Worm (Caenorhabditis elegans): ENCODE data around the gene Y57G7A.3.

The Y57G7A.3 gene

DNA sequence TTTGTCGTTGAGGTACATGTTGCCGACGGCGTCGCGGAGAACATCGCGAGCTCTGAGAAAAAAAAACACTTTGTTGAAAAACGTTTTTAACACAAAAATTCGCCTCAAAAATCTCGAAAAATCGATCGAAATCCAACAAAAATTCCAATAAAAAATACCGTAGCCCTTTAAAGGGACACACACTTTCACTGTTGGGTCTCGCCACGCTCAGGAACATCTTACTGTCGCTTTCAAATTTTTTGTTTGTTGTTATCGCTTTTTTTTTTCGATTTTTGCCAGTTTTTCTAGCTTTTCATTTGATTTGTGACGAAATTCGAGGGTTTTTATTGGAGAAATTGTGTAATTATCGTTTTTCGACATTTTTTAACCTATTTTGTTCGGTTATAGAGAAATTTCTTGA is 21.0 kb downstream of the Y57G7A.3 start (continued):
- TF ChIP-seq Y79H2A.3 (GFP tag; conservative IDR thresholded peaks at IDR 0.05): no peak

- peak; percentile 25 for TF ChIP-seq F49E8.2 (tag; optimal IDR thresholded peaks at IDR 0.05; ENCODE audit: insufficient read depth)
- peak; percentile 38; the same call in 1 of the 2 replicates for TF ChIP-seq dox-1 (GFP tag; IDR thresholded peaks at IDR 0.05)
- TF ChIP-seq ceh-100 (GFP tag; IDR thresholded peaks at IDR 0.05): no peak
- no peak for TF ChIP-seq F10E7.11 (tag; optimal IDR thresholded peaks at IDR 0.05)
- no peak for TF ChIP-seq cebp-2 (GFP tag; IDR thresholded peaks at IDR 0.05)
- no peak for TF ChIP-seq gei-17 (GFP tag; optimal IDR thresholded peaks at IDR 0.05)
- no peak for TF ChIP-seq cebp-1 (GFP tag; IDR thresholded peaks at IDR 0.05)
- TF ChIP-seq cebp-1 (tag; optimal IDR thresholded peaks at IDR 0.05): peak; percentile 2
- TF ChIP-seq somi-1 (GFP tag; optimal IDR thresholded peaks at IDR 0.05): no peak
- TF ChIP-seq efl-1 (GFP tag; optimal IDR thresholded peaks at IDR 0.05): peak; percentile 7
- peak; percentile 87 for TF ChIP-seq lsl-1 (GFP tag; optimal IDR thresholded peaks at IDR 0.05)
- TF ChIP-seq madf-8 (GFP tag; conservative IDR thresholded peaks at IDR 0.05): peak; percentile 27; the same call in 1 of the 2 replicates
- TF ChIP-seq D2030.7 (GFP tag; IDR thresholded peaks at IDR 0.05): peak; percentile 46
- peak; percentile 66 for TF ChIP-seq xnd-1 (tag; optimal IDR thresholded peaks at IDR 0.05)
- no peak for TF ChIP-seq let-607 (tag; optimal IDR thresholded peaks at IDR 0.05)
- peak; percentile 55 for TF ChIP-seq ceh-27 (GFP tag; optimal IDR thresholded peaks at IDR 0.05)
- no peak for TF ChIP-seq repo-1 (tag; optimal IDR thresholded peaks at IDR 0.05)
- no peak for TF ChIP-seq attf-6 (GFP tag; IDR thresholded peaks at IDR 0.05)
- peak; percentile 36 for TF ChIP-seq lin-54 (GFP tag; optimal IDR thresholded peaks at IDR 0.05)
- TF ChIP-seq hmg-1.2 (GFP tag; IDR thresholded peaks at IDR 0.05): peak; percentile 8; the same call in 1 of the 2 replicates
- TF ChIP-seq madf-6 (GFP tag; IDR thresholded peaks at IDR 0.05): peak; percentile 74
- TF ChIP-seq lin-35 (GFP tag; optimal IDR thresholded peaks at IDR 0.05): no peak
- no peak for TF ChIP-seq nhr-80 (tag; optimal IDR thresholded peaks at IDR 0.05)
- TF ChIP-seq athp-1 (tag; optimal IDR thresholded peaks at IDR 0.05): no peak
- no peak for TF ChIP-seq ZK185.1 (tag; optimal IDR thresholded peaks at IDR 0.05; ENCODE audit: poor library complexity, severe bottlenecking)
- TF ChIP-seq hlh-12 (tag; optimal IDR thresholded peaks at IDR 0.05): no peak
- TF ChIP-seq mcd-1 (GFP tag; IDR thresholded peaks at IDR 0.05): peak; percentile 55
- no peak for TF ChIP-seq rec-8 (tag; optimal IDR thresholded peaks at IDR 0.05)
- TF ChIP-seq F33H1.4 (GFP tag; IDR thresholded peaks at IDR 0.05): peak; percentile 84
Observed at ce11 chrII:1309892-1310516, 24.4 kb downstream of the Y57G7A.3 start, which contains the start of the genes alh-6 and fcho-1. TSS of gene alh-6 (minus strand) at chrII:1310133. TSS of gene fcho-1 (plus strand) at chrII:1310515.

DNA sequence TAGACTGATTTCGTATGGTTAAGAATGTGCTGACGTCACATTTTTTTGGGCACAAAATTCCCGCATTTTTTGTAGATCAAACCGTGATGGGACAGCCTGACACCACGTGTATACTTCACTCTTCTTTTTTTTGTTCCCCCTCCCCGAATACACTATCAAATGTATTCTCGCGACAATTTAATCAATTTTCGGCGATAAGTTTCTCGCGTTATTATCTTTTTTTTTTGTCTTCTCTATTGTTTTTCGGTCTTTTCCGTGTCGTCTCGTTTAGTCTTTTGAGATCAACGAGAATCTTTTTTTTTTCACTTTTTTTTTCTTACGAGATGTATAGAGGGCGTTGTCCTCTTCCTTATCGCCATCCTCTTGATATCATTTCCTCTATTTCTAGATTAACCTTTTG is 29.7 kb downstream of the Y57G7A.3 start:
- TF ChIP-seq K11D2.4 (GFP tag; IDR thresholded peaks at IDR 0.05) (peak; percentile 71), nhr-80 (tag; optimal IDR thresholded peaks at IDR 0.05) (peak; percentile 70), lin-40 (tag; optimal IDR thresholded peaks at IDR 0.05) (peak; percentile 43), B0019.2 (GFP tag; conservative IDR thresholded peaks at IDR 0.05) (no peak), ceh-91 (GFP tag; IDR thresholded peaks at IDR 0.05) (no peak), let-607 (tag; optimal IDR thresholded peaks at IDR 0.05) (peak in 1 of 2 experiments; percentile 25), egrh-3 (GFP tag; IDR thresholded peaks at IDR 0.05) (no peak), ceh-100 (GFP tag; IDR thresholded peaks at IDR 0.05) (no peak), atf-7 (tag; optimal IDR thresholded peaks at IDR 0.05) (peak; percentile 4), somi-1 (GFP tag; optimal IDR thresholded peaks at IDR 0.05) (no peak), hlh-12 (tag; optimal IDR thresholded peaks at IDR 0.05) (no peak), madf-10 (tag; optimal IDR thresholded peaks at IDR 0.05) (no peak), unc-62 (GFP tag; optimal IDR thresholded peaks at IDR 0.05) (no peak), attf-5 (GFP tag; optimal IDR thresholded peaks at IDR 0.05) (no peak), ztf-26 (tag; optimal IDR thresholded peaks at IDR 0.05) (peak; percentile 49)
